Worm (Caenorhabditis elegans): ENCODE data around the gene srh-244.

ce11 chrV:7320909-7321308, 22.7 kb upstream of the srh-244 start, which contains the start of gene lmd-4:
- TF ChIP-seq klf-2 (GFP tag; conservative IDR thresholded peaks at IDR 0.05) = no peak
- no peak for TF ChIP-seq tab-1 (GFP tag; IDR thresholded peaks at IDR 0.05)
- TF ChIP-seq flt-1 (GFP tag; IDR thresholded peaks at IDR 0.05) = no peak
- no peak for TF ChIP-seq T22C8.4 (GFP tag; IDR thresholded peaks at IDR 0.05)
- no peak for TF ChIP-seq ztf-29 (GFP tag; IDR thresholded peaks at IDR 0.05)
- TF ChIP-seq med-1 (GFP tag; optimal IDR thresholded peaks at IDR 0.05; ENCODE audit: insufficient read depth) = no peak
- no peak for TF ChIP-seq ref-1 (GFP tag; conservative IDR thresholded peaks at IDR 0.05)
- TF ChIP-seq cog-1 (tag; optimal IDR thresholded peaks at IDR 0.05) = no peak
- no peak for TF ChIP-seq ztf-23 (GFP tag; IDR thresholded peaks at IDR 0.05)
